Worm (Caenorhabditis elegans) whole organism, young adult: ENCODE results near the gene flp-14.

ENCODE experiments used
- F52B5.7 ChIP-seq: sonication (generic microtip); optimal IDR thresholded peaks from 2 replicates; lab custom pipeline; 2016; ENCODE audit warnings: mild to moderate bottlenecking, missing genetic modification characterization, missing compliant biosample characterization
- K11D2.4 ChIP-seq: fragments of 200-800 bp; sonication (Bioruptor generic); IDR thresholded peaks from 2 replicates; pipeline ENCODE4 v1.3.6; 2022; ENCODE audit warnings: missing genetic modification reagents, missing genetic modification characterization, missing compliant biosample characterization
- ets-4 ChIP-seq: fragments of 200-800 bp; sonication (Bioruptor generic); optimal IDR thresholded peaks from 2 replicates; lab custom pipeline; 2018; ENCODE audit warnings: mild to moderate bottlenecking, missing genetic modification characterization, missing compliant biosample characterization
- hmg-1.2 ChIP-seq: fragments of 200-800 bp; sonication (Bioruptor generic); IDR thresholded peaks from 2 replicates; pipeline ENCODE4 v1.3.6; 2022; ENCODE audit warnings: missing genetic modification reagents, missing genetic modification characterization, missing compliant biosample characterization
- lin-26 ChIP-seq: fragments of 200-800 bp; sonication (Bioruptor generic); IDR thresholded peaks from 2 replicates; pipeline ENCODE4 v1.3.6; 2022; ENCODE audit warnings: missing genetic modification reagents, missing genetic modification characterization, missing compliant biosample characterization

ce11 chrIII:12891580-12891979 lies 18.7 kb upstream of the flp-14 start, which contains the start of the genes Y37D8A.29 and unc-71:
- TF ChIP-seq F52B5.7 (tag; lab: Kevin White, UChicago), result no peak
- TF ChIP-seq hmg-1.2 (GFP tag; lab: Robert Waterston, UW), result no peak
- TF ChIP-seq ets-4, result no peak
- TF ChIP-seq lin-26 (GFP tag; lab: Robert Waterston, UW), result no peak
- TF ChIP-seq K11D2.4 (GFP tag; lab: Robert Waterston, UW), result no peak
